Fruit fly (Drosophila melanogaster) whole organism, embryonic: ENCODE measurements around the gene eIF1.
A peak's percentile ranks its signal among the peaks of the same experiment; 100 is the strongest.

Source experiments
- Awh ChIP-seq: fragments of 200-800 bp; sonication (Bioruptor generic); IDR thresholded peaks from 2 replicates; pipeline ENCODE4, ENCODE4 v1.3.6; 2022; ENCODE audit warnings: missing biosample characterization, missing genetic modification characterization
- BEAF-32 ChIP-seq: fragments of 200-800 bp; sonication (Bioruptor generic); optimal IDR thresholded peaks from 3 replicates; lab custom pipeline; 2017; ENCODE audit warnings: missing biosample characterization, missing genetic modification characterization, mild to moderate bottlenecking, moderate library complexity, missing genetic modification reagents
- CG10267 ChIP-seq: fragments of 200-800 bp; sonication (Bioruptor generic); optimal IDR thresholded peaks from 2 replicates; lab custom pipeline; 2018; ENCODE audit warnings: missing biosample characterization, mild to moderate bottlenecking, missing genetic modification characterization, moderate library complexity
- CG10274 ChIP-seq: fragments of 200-800 bp; sonication (Bioruptor generic); optimal IDR thresholded peaks from 3 replicates; lab custom pipeline; 2017; ENCODE audit warnings: missing biosample characterization, mild to moderate bottlenecking, missing genetic modification characterization
- CG11696 ChIP-seq: fragments of 200-800 bp; sonication (Bioruptor generic); IDR thresholded peaks from 2 replicates; pipeline ENCODE4 v1.3.6; 2022; ENCODE audit warnings: missing biosample characterization, missing genetic modification characterization
- CG13424 ChIP-seq: fragments of 200-800 bp; sonication (Bioruptor generic); optimal IDR thresholded peaks from 2 replicates; lab custom pipeline; 2019; ENCODE audit warnings: missing biosample characterization, mild to moderate bottlenecking, missing genetic modification characterization, moderate library complexity
- CG14441 ChIP-seq: fragments of 200-800 bp; sonication (Bioruptor generic); IDR thresholded peaks from 2 replicates; pipeline ENCODE4 v1.3.6; 2022; ENCODE audit warnings: missing biosample characterization, missing genetic modification characterization
- CG16863 ChIP-seq: fragments of 200-800 bp; sonication (Bioruptor generic); optimal IDR thresholded peaks from 3 replicates; lab custom pipeline; 2016; ENCODE audit warnings: missing biosample characterization, missing genetic modification characterization
- CG17829 ChIP-seq: fragments of 200-800 bp; optimal IDR thresholded peaks from 2 replicates; lab custom pipeline; 2019; ENCODE audit warnings: missing biosample characterization, mild to moderate bottlenecking, missing genetic modification characterization, moderate library complexity
- CG18476 ChIP-seq: fragments of 200-800 bp; sonication (Bioruptor generic); optimal IDR thresholded peaks from 2 replicates; lab custom pipeline; 2016; ENCODE audit warnings: missing biosample characterization, mild to moderate bottlenecking, missing genetic modification characterization
- CG3281 ChIP-seq: fragments of 200-800 bp; sonication (Bioruptor generic); optimal IDR thresholded peaks from 3 replicates; lab custom pipeline; 2017; ENCODE audit warnings: missing biosample characterization, mild to moderate bottlenecking, missing genetic modification characterization
- CG6272 ChIP-seq: fragments of 200-800 bp; sonication (Bioruptor generic); IDR thresholded peaks from 2 replicates; pipeline ENCODE4 v1.3.6; 2022; ENCODE audit warnings: missing biosample characterization, missing genetic modification characterization
- CG7963 ChIP-seq: fragments of 200-800 bp; sonication (Bioruptor generic); IDR thresholded peaks from 3 replicates; pipeline ENCODE4 v1.3.6; 2022; ENCODE audit warnings: missing biosample characterization, missing genetic modification characterization; ENCODE audit not compliant: partially characterized antibody
- CkIIα-i1 ChIP-seq: fragments of 200-800 bp; sonication (Bioruptor generic); IDR thresholded peaks from 2 replicates; pipeline ENCODE4 v1.3.6; 2022; ENCODE audit warnings: missing biosample characterization, missing genetic modification characterization
- D ChIP-seq, 2 experiments: fragments of 200-800 bp in 1 of 2; fragments of >200 bp in 1 of 2; sonication (Bioruptor generic) in 1 of 2; optimal IDR thresholded peaks; 2 replicates in 1 of 2; 3 replicates in 1 of 2; lab custom pipeline; 2017; ENCODE audit warnings: mild to moderate bottlenecking in 1 of 2, missing biosample characterization in 1 of 2, missing genetic modification characterization in 1 of 2, missing genetic modification reagents in 1 of 2
- D19B ChIP-seq: fragments of 200-800 bp; sonication (Bioruptor generic); optimal IDR thresholded peaks from 2 replicates; lab custom pipeline; 2017; ENCODE audit warnings: missing biosample characterization, mild to moderate bottlenecking, missing genetic modification characterization
- Dbx ChIP-seq: fragments of 200-800 bp; sonication (Bioruptor generic); IDR thresholded peaks from 3 replicates; pipeline ENCODE4 v1.3.6; 2022; ENCODE audit warnings: missing biosample characterization, missing genetic modification characterization
- Dip3 ChIP-seq: fragments of 200-800 bp; sonication (Bioruptor generic); optimal IDR thresholded peaks from 3 replicates; lab custom pipeline; 2016; ENCODE audit warnings: missing biosample characterization, missing genetic modification characterization
- Dll ChIP-seq: fragments of 200-800 bp; sonication (Bioruptor generic); IDR thresholded peaks from 4 replicates; pipeline ENCODE4 v1.3.6; 2022; ENCODE audit warnings: missing biosample characterization, missing genetic modification characterization; ENCODE audit not compliant: partially characterized antibody
- Doc3 ChIP-seq: fragments of 200-800 bp; sonication (Bioruptor generic); IDR thresholded peaks from 3 replicates; pipeline ENCODE4 v1.3.6; 2022; ENCODE audit warnings: missing biosample characterization, missing genetic modification characterization; ENCODE audit not compliant: partially characterized antibody
- Drgx ChIP-seq: fragments of 200-800 bp; sonication (Bioruptor generic); IDR thresholded peaks from 2 replicates; pipeline ENCODE4 v1.3.6; 2022; ENCODE audit warnings: missing biosample characterization, missing genetic modification characterization
- HmgZ ChIP-seq: fragments of 200-800 bp; sonication (Bioruptor generic); optimal IDR thresholded peaks from 2 replicates; lab custom pipeline; 2018; ENCODE audit warnings: missing biosample characterization, mild to moderate bottlenecking, missing genetic modification characterization
- Hmx ChIP-seq: fragments of 200-800 bp; sonication (Bioruptor generic); optimal IDR thresholded peaks from 2 replicates; lab custom pipeline; 2016; ENCODE audit warnings: missing biosample characterization, missing genetic modification characterization
- Hsf ChIP-seq: fragments of 200-800 bp; sonication (Bioruptor generic); optimal IDR thresholded peaks from 3 replicates; lab custom pipeline; 2016; ENCODE audit warnings: missing biosample characterization, missing genetic modification characterization
- Nf-YA ChIP-seq: fragments of 200-800 bp; sonication (Bioruptor generic); IDR thresholded peaks from 2 replicates; pipeline ENCODE4 v1.3.6; 2022; ENCODE audit warnings: missing biosample characterization, missing genetic modification characterization
- NfI ChIP-seq: fragments of 200-800 bp; sonication (Bioruptor generic); optimal IDR thresholded peaks from 3 replicates; lab custom pipeline; 2018; ENCODE audit warnings: missing biosample characterization, mild to moderate bottlenecking, missing genetic modification characterization, moderate library complexity
- Optix ChIP-seq: fragments of 200-800 bp; sonication (Bioruptor generic); IDR thresholded peaks from 3 replicates; pipeline ENCODE4 v1.3.6; 2022; ENCODE audit warnings: missing biosample characterization, missing genetic modification characterization
- PHDP ChIP-seq: fragments of 200-800 bp; sonication (Bioruptor generic); optimal IDR thresholded peaks from 3 replicates; lab custom pipeline; 2018; ENCODE audit warnings: missing biosample characterization, mild to moderate bottlenecking, missing genetic modification characterization, moderate library complexity
- Taf1 ChIP-seq: fragments of 200-800 bp; sonication (Bioruptor generic); IDR thresholded peaks from 2 replicates; pipeline ENCODE4 v1.3.6; 2022; ENCODE audit warnings: missing biosample characterization, missing genetic modification characterization
- Usf ChIP-seq: fragments of 200-800 bp; sonication (Bioruptor generic); optimal IDR thresholded peaks from 2 replicates; lab custom pipeline; 2017; ENCODE audit warnings: missing genotype, missing biosample characterization, missing genetic modification characterization
- aop ChIP-seq: fragments of 200-800 bp; sonication (Bioruptor generic); IDR thresholded peaks from 2 replicates; pipeline ENCODE4 v1.3.6; 2022; ENCODE audit warnings: missing biosample characterization, missing genetic modification characterization
- ato ChIP-seq: fragments of 200-800 bp; sonication (Bioruptor generic); IDR thresholded peaks from 2 replicates; pipeline ENCODE4 v1.3.6; 2022; ENCODE audit warnings: missing biosample characterization, missing genetic modification characterization; ENCODE audit not compliant: partially characterized antibody
- bbx ChIP-seq: fragments of 200-800 bp; sonication (Bioruptor generic); IDR thresholded peaks from 2 replicates; pipeline ENCODE4 v1.3.6; 2022; ENCODE audit warnings: missing biosample characterization, missing genetic modification characterization; ENCODE audit not compliant: partially characterized antibody
- bowl ChIP-seq: fragments of 200-800 bp; sonication (Bioruptor generic); IDR thresholded peaks from 2 replicates; pipeline ENCODE4 v1.3.6; 2022; ENCODE audit warnings: missing biosample characterization, missing genetic modification characterization
- crol ChIP-seq: fragments of 200-800 bp; sonication (Bioruptor generic); IDR thresholded peaks from 2 replicates; pipeline ENCODE4 v1.3.6; 2022; ENCODE audit warnings: missing biosample characterization, missing genetic modification characterization
- ftz-f1 ChIP-seq: fragments of 200-800 bp; sonication (Bioruptor generic); optimal IDR thresholded peaks from 2 replicates; lab custom pipeline; 2016; ENCODE audit warnings: missing biosample characterization, missing genetic modification characterization
- gt ChIP-seq: fragments of 200-800 bp; sonication (Bioruptor generic); IDR thresholded peaks from 2 replicates; pipeline ENCODE4 v1.3.6; 2022; ENCODE audit warnings: missing biosample characterization, missing genetic modification characterization
- jigr1 ChIP-seq: fragments of 200-800 bp; sonication (Bioruptor generic); IDR thresholded peaks from 3 replicates; pipeline ENCODE4 v1.3.6; 2022; ENCODE audit warnings: missing biosample characterization, missing genetic modification characterization
- ken ChIP-seq: fragments of 200-800 bp; sonication (Bioruptor generic); IDR thresholded peaks from 3 replicates; pipeline ENCODE4 v1.3.6; 2022; ENCODE audit warnings: missing biosample characterization, missing genetic modification characterization
- mam ChIP-seq: fragments of 200-800 bp; sonication (Bioruptor generic); optimal IDR thresholded peaks from 3 replicates; lab custom pipeline; 2016; ENCODE audit warnings: missing biosample characterization, missing genetic modification characterization
- pb ChIP-seq: fragments of 200-800 bp; sonication (Bioruptor generic); optimal IDR thresholded peaks from 3 replicates; lab custom pipeline; 2016; ENCODE audit warnings: missing biosample characterization, missing genetic modification characterization
- pho ChIP-seq: fragments of 200-800 bp; sonication (Bioruptor generic); optimal IDR thresholded peaks from 2 replicates; lab custom pipeline; 2016; ENCODE audit warnings: missing biosample characterization, missing genetic modification characterization
- ranshi ChIP-seq: fragments of 200-800 bp; sonication (Bioruptor generic); IDR thresholded peaks from 2 replicates; pipeline ENCODE4 v1.3.6; 2022; ENCODE audit warnings: missing biosample characterization, missing genetic modification characterization
- ro ChIP-seq: fragments of 200-800 bp; sonication (Bioruptor generic); IDR thresholded peaks from 2 replicates; pipeline ENCODE4 v1.3.6; 2022; ENCODE audit warnings: missing biosample characterization, missing genetic modification characterization
- sima ChIP-seq: fragments of 200-800 bp; sonication (Bioruptor generic); optimal IDR thresholded peaks from 2 replicates; lab custom pipeline; 2016; ENCODE audit warnings: missing biosample characterization, missing genetic modification characterization
- stc ChIP-seq: fragments of 200-800 bp; sonication (Bioruptor generic); IDR thresholded peaks from 2 replicates; pipeline ENCODE4 v1.3.6; 2022; ENCODE audit warnings: missing biosample characterization, missing genetic modification characterization
- tio ChIP-seq: fragments of 200-800 bp; sonication (Bioruptor generic); optimal IDR thresholded peaks from 2 replicates; lab custom pipeline; 2017; ENCODE audit warnings: missing biosample characterization, missing genetic modification characterization, inconsistent platforms
- unc-4 ChIP-seq: fragments of 200-800 bp; sonication (Bioruptor generic); IDR thresholded peaks from 2 replicates; pipeline ENCODE4 v1.3.6; 2022; ENCODE audit warnings: missing biosample characterization, missing genetic modification characterization; ENCODE audit not compliant: partially characterized antibody
- vfl ChIP-seq: fragments of 200-800 bp; sonication (Bioruptor generic); optimal IDR thresholded peaks from 2 replicates; lab custom pipeline; 2016; ENCODE audit warnings: missing biosample characterization, missing genetic modification characterization
- vvl ChIP-seq: fragments of 200-800 bp; sonication (Bioruptor generic); IDR thresholded peaks from 2 replicates; pipeline ENCODE4 v1.3.6; 2022; ENCODE audit warnings: missing biosample characterization, missing genetic modification characterization

Gene eIF1

DNA sequence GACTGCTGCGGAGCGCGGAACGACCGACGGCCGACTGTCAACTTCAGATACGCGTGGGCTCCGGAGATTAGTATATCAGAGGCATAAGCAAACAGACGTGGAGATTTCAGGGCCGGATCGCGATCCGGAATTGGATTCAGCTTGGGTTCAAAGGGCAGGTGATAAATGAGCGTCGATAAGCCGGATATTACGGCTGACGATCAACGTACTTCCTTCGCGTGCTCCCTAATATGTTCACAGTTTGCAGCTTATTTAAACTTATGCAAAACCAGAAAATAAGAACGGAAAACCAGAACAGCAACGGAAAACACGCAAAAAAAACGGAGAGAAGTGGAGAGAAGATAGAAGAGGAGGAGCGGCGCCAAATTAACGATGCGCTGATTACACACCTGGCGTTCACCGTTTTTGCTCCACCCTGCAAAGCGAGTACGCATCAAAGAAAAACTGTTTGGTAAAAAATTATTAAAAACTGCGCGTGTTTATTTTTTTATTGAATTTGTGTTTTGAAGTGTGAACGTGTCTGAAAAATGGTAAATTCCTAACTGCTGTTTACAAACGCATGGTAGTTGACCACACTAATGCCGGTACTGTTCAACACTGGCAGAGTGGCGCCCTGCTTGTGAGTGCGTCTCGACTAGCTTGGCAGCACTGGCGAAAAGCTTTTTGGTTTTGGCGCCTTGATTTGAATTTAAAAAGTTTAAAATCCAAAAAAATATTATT lies 16.1 kb downstream of the eIF1 start, which contains the start of gene CG17746 (continued):
- TF ChIP-seq CG3281 (GFP tag; lab: Kevin White, UChicago) (peak; percentile 8), CG18476 (no peak), NfI (GFP tag; lab: Kevin White, UChicago) (peak; percentile 9), bbx (peak; percentile 54), Taf1 (GFP tag; lab: Robert Waterston, UW) (no peak), stc (GFP tag; lab: Robert Waterston, UW) (no peak), Dip3 (GFP tag; lab: Kevin White, UChicago) (peak; percentile 50), CG17829 (tag; lab: Kevin White, UChicago) (peak; percentile 54), D19B (GFP tag; lab: Kevin White, UChicago) (no peak), CG7963 (GFP tag; lab: Robert Waterston, UW) (no peak), Hsf (GFP tag; lab: Kevin White, UChicago) (peak; percentile 45), CG11696 (GFP tag; lab: Robert Waterston, UW) (no peak), sima (GFP tag; lab: Kevin White, UChicago) (no peak), Hmx (no peak), unc-4 (GFP tag; lab: Robert Waterston, UW) (peak; percentile 41; the same call in 1 of the 2 replicates), bowl (no peak), CkIIα-i1 (GFP tag; lab: Robert Waterston, UW) (no peak), aop (GFP tag; lab: Robert Waterston, UW) (no peak), pho (GFP tag; lab: Kevin White, UChicago) (peak; percentile 70), CG13424 (tag; lab: Kevin White, UChicago) (no peak), CG16863 (GFP tag; lab: Kevin White, UChicago) (no peak), D (optimal IDR thresholded peaks at IDR 0.05; lab: Kevin White, UChicago) (no peak), D (GFP tag; optimal IDR thresholded peaks at IDR 0.05; lab: Kevin White, UChicago) (no peak), Doc3 (GFP tag; lab: Robert Waterston, UW) (no peak), Optix (GFP tag; lab: Robert Waterston, UW) (no peak), CG10274 (GFP tag; lab: Kevin White, UChicago) (no peak), Nf-YA (GFP tag; lab: Robert Waterston, UW) (no peak), gt (GFP tag; lab: Robert Waterston, UW) (no peak), BEAF-32 (GFP tag; lab: Kevin White, UChicago) (peak; percentile 48), vfl (peak; percentile 59), ken (GFP tag; lab: Robert Waterston, UW) (peak; percentile 64; the same call in 2 of the 3 replicates), Awh (GFP tag; lab: Robert Waterston, UW) (no peak), crol (GFP tag; lab: Robert Waterston, UW) (no peak), vvl (GFP tag; lab: Robert Waterston, UW) (peak; percentile 52), ranshi (GFP tag; lab: Robert Waterston, UW) (no peak), Dll (GFP tag; lab: Robert Waterston, UW) (peak; percentile 57; the same call in 3 of the 4 replicates), PHDP (tag; lab: Kevin White, UChicago) (no peak), CG10267 (tag; lab: Kevin White, UChicago) (peak; percentile 98), Usf (GFP tag; lab: Kevin White, UChicago) (no peak), Drgx (GFP tag; lab: Robert Waterston, UW) (no peak), HmgZ (tag; lab: Kevin White, UChicago) (peak; percentile 81), pb (GFP tag; lab: Kevin White, UChicago) (peak; percentile 14), Dbx (peak; percentile 52; the same call in 2 of the 3 replicates), ftz-f1 (GFP tag; lab: Kevin White, UChicago) (peak; percentile 72), tio (no peak), ato (GFP tag; lab: Robert Waterston, UW) (peak; percentile 50; the same call in 1 of the 2 replicates), jigr1 (GFP tag; lab: Robert Waterston, UW) (no peak), ro (GFP tag; lab: Robert Waterston, UW) (no peak), CG14441 (GFP tag; lab: Robert Waterston, UW) (no peak), mam (GFP tag; lab: Kevin White, UChicago) (peak; percentile 76), CG6272 (GFP tag; lab: Robert Waterston, UW) (no peak)
